Fruit fly (Drosophila melanogaster) whole organism: ENCODE results near the gene Mzt1.

Source experiments
- CG8478 ChIP-seq: fragments of >200 bp; optimal IDR thresholded peaks from 2 replicates; lab custom pipeline; 2018; ENCODE audit warnings: inconsistent platforms
- Dll ChIP-seq: fragments of >200 bp; optimal IDR thresholded peaks from 2 replicates; lab custom pipeline; 2017
- EcR ChIP-seq, 2 experiments: fragments of >200 bp; optimal IDR thresholded peaks; 2 replicates each; lab custom pipeline; 2017; ENCODE audit warnings: missing biosample characterization in 2 of 2, missing genetic modification characterization in 2 of 2, missing genetic modification reagents in 2 of 2
- pan ChIP-seq: fragments of >200 bp; optimal IDR thresholded peaks from 2 replicates; lab custom pipeline; 2017
- psq ChIP-seq: fragments of >200 bp; optimal IDR thresholded peaks from 2 replicates; lab custom pipeline; 2017
- usp ChIP-seq: fragments of >200 bp; optimal IDR thresholded peaks from 2 replicates; lab custom pipeline; 2017; ENCODE audit warnings: missing biosample characterization, missing genetic modification characterization, mixed read lengths

The Mzt1 gene

DNA sequence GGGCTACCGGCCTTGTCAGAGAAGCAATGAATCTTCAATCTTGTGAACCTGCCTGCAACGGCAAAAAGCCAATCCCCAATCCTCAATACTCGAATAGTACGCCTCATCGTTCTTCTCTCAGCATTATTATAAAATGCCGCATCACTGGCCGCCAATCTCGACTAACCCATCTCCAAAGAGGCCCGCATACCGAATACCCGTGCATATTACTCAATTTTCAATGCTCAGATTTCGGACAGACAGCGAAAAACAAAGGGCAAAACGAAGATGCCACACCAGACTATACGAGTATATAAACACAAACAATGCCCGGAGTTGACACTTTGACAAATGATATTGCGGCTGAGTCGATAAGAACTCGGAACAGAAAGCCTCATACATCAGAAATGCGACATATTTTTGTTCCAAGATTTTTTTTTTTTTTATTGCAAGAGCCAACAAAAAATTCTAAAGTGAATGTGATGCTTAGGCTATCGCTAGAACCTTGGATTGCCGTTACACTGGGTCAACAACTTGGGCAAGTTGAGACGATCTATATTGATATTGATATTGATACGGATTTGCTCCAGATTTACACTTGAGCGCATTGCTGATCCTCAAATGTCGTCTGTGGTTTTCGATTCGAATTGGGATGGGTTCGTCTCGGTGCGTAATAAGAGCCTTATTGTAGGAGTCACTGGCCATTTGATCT is 3.8 kb downstream of the Mzt1 start:
- TF ChIP-seq Dll (lab: Kevin White, UChicago): no peak
- TF ChIP-seq CG8478 (lab: Kevin White, UChicago): no peak
- TF ChIP-seq pan (lab: Kevin White, UChicago): no peak
- no peak for TF ChIP-seq usp
- TF ChIP-seq EcR (GFP tag; optimal IDR thresholded peaks at IDR 0.05; lab: Kevin White, UChicago): no peak
- no peak for TF ChIP-seq psq (lab: Kevin White, UChicago)

- TF ChIP-seq pan (lab: Kevin White, UChicago) (no peak), psq (lab: Kevin White, UChicago) (no peak), CG8478 (lab: Kevin White, UChicago) (no peak), Dll (lab: Kevin White, UChicago) (no peak), EcR (GFP tag; optimal IDR thresholded peaks at IDR 0.05; lab: Kevin White, UChicago) (no peak), usp (no peak)
These were observed 8.6 kb downstream of the Mzt1 start for dm6 chr3L:2397571-2398187.

- TF ChIP-seq Dll (lab: Kevin White, UChicago): no peak
- no peak for TF ChIP-seq EcR (GFP tag; optimal IDR thresholded peaks at IDR 0.05; lab: Kevin White, UChicago)
- TF ChIP-seq CG8478 (lab: Kevin White, UChicago): no peak
- TF ChIP-seq pan (lab: Kevin White, UChicago): no peak
- TF ChIP-seq usp: no peak
- no peak for TF ChIP-seq psq (lab: Kevin White, UChicago)
These were observed 9.6 kb downstream of the Mzt1 start for dm6 chr3L:2398636-2399035.

DNA sequence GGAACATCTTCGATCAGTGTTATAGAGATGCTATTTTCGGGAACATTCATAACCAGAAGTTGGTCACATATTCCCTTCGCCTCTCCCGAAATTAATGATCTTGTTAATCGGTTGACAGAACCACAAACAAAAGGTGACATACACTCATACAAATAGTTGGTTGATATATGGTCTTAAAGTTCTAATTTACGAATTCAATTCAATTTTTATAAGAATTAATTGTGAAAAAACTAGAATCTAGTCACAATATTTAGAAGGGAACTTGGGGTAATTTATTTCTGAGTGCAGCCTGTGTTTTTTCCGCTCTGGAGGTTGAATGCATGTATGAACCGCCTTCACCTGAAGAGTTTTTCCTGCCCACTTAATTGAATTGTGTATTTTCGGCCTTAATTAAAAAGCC is 10.7 kb downstream of the Mzt1 start:
- TF ChIP-seq Dll (lab: Kevin White, UChicago) (no peak), CG8478 (lab: Kevin White, UChicago) (no peak), EcR (GFP tag; optimal IDR thresholded peaks at IDR 0.05; lab: Kevin White, UChicago) (no peak), pan (lab: Kevin White, UChicago) (no peak), psq (lab: Kevin White, UChicago) (no peak), usp (no peak)

dm6 chr3L:2400227-2400840 is 11.3 kb downstream of the Mzt1 start:
- no peak for TF ChIP-seq usp
- no peak for TF ChIP-seq EcR (GFP tag; optimal IDR thresholded peaks at IDR 0.05; lab: Kevin White, UChicago)
- TF ChIP-seq pan (lab: Kevin White, UChicago): no peak
- no peak for TF ChIP-seq CG8478 (lab: Kevin White, UChicago)
- TF ChIP-seq psq (lab: Kevin White, UChicago): no peak
- TF ChIP-seq Dll (lab: Kevin White, UChicago): no peak

- TF ChIP-seq psq (lab: Kevin White, UChicago): no peak
- TF ChIP-seq EcR (GFP tag; optimal IDR thresholded peaks at IDR 0.05; lab: Kevin White, UChicago): no peak
- TF ChIP-seq pan (lab: Kevin White, UChicago): no peak
- TF ChIP-seq Dll (lab: Kevin White, UChicago): no peak
- no peak for TF ChIP-seq usp
These were observed 13.1 kb downstream of the Mzt1 start for dm6 chr3L:2402206-2402605.

- TF ChIP-seq CG8478 (lab: Kevin White, UChicago) (no peak), Dll (lab: Kevin White, UChicago) (no peak), pan (lab: Kevin White, UChicago) (no peak), usp (no peak)
These were observed 18.2 kb downstream of the Mzt1 start for dm6 chr3L:2407271-2407670.

DNA sequence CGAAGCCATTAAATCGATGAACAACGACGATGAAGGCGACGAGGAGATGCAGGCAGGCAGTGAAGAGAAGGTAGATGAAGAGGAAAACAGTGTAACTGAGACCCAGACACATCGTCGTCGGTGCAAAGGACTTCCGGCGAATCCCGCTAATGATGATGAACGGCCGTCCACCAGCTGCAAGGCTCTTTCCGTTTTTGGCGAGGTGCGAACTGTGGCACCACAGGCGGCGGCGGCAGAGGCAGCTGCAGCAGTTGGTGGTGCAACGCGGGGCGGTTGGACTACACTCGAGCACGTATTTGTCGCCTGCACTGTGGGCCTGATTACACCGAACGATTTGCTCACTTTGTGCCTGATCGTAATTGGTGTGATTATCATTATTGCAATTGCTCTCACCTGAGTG is 18.9 kb downstream of the Mzt1 start:
- TF ChIP-seq CG8478 (lab: Kevin White, UChicago): no peak
- TF ChIP-seq pan (lab: Kevin White, UChicago): no peak
- TF ChIP-seq psq (lab: Kevin White, UChicago): no peak
- TF ChIP-seq EcR (GFP tag; optimal IDR thresholded peaks at IDR 0.05; lab: Kevin White, UChicago): no peak
- no peak for TF ChIP-seq Dll (lab: Kevin White, UChicago)
- no peak for TF ChIP-seq usp

- TF ChIP-seq EcR (GFP tag; optimal IDR thresholded peaks at IDR 0.05; lab: Kevin White, UChicago) (no peak), usp (no peak), Dll (lab: Kevin White, UChicago) (no peak), psq (lab: Kevin White, UChicago) (no peak), CG8478 (lab: Kevin White, UChicago) (no peak), pan (lab: Kevin White, UChicago) (no peak)
These were observed 20.2 kb downstream of the Mzt1 start for dm6 chr3L:2409289-2409688.

dm6 chr3L:2410869-2411268 is 21.8 kb downstream of the Mzt1 start:
- TF ChIP-seq pan (lab: Kevin White, UChicago) (no peak), Dll (lab: Kevin White, UChicago) (no peak), psq (lab: Kevin White, UChicago) (no peak), CG8478 (lab: Kevin White, UChicago) (no peak), EcR (GFP tag; optimal IDR thresholded peaks at IDR 0.05; lab: Kevin White, UChicago) (no peak), usp (no peak)

dm6 chr3L:2411564-2412080 is 22.6 kb downstream of the Mzt1 start:
- no peak for TF ChIP-seq pan (lab: Kevin White, UChicago)
- TF ChIP-seq CG8478 (lab: Kevin White, UChicago): no peak
- TF ChIP-seq psq (lab: Kevin White, UChicago): no peak
- no peak for TF ChIP-seq Dll (lab: Kevin White, UChicago)
- no peak for TF ChIP-seq EcR (GFP tag; optimal IDR thresholded peaks at IDR 0.05; lab: Kevin White, UChicago)
- TF ChIP-seq usp: no peak
